Worm (Caenorhabditis elegans) whole organism, late embryonic: ENCODE data around the gene dnj-17.
A peak's percentile ranks its signal among the peaks of the same experiment; 100 is the strongest.

Source experiments
- C08G9.2 ChIP-seq: sonication (generic microtip); optimal IDR thresholded peaks from 2 replicates; lab custom pipeline; 2016; ENCODE audit warnings: mild to moderate bottlenecking, missing genetic modification characterization, moderate library complexity, missing compliant biosample characterization
- C38D4.7 ChIP-seq: fragments of 200-800 bp; sonication (Bioruptor generic); optimal IDR thresholded peaks from 2 replicates; lab custom pipeline; 2018; ENCODE audit warnings: mild to moderate bottlenecking, missing genetic modification characterization, moderate library complexity, missing compliant biosample characterization
- F13H6.1 ChIP-seq: sonication (generic microtip); optimal IDR thresholded peaks from 2 replicates; lab custom pipeline; 2016; ENCODE audit warnings: missing genetic modification characterization, missing compliant biosample characterization
- K09A11.1 ChIP-seq: sonication (generic microtip); optimal IDR thresholded peaks from 2 replicates; lab custom pipeline; 2017; ENCODE audit warnings: antibody characterized with exemption, mild to moderate bottlenecking, missing genetic modification characterization, missing compliant biosample characterization; ENCODE audit not compliant: insufficient read depth
- ama-1 ChIP-seq: fragments of 150-350 bp; optimal IDR thresholded peaks from 2 replicates; lab custom pipeline; 2014
- ceh-18 ChIP-seq: sonication (generic microtip); optimal IDR thresholded peaks from 2 replicates; lab custom pipeline; 2016; ENCODE audit warnings: missing genetic modification characterization, missing compliant biosample characterization
- ceh-22 ChIP-seq: sonication (generic microtip); optimal IDR thresholded peaks from 2 replicates; lab custom pipeline; 2017; ENCODE audit warnings: missing biosample characterization, missing genetic modification characterization
- ceh-30 ChIP-seq: fragments of 150-350 bp; optimal IDR thresholded peaks from 2 replicates; lab custom pipeline; 2014; ENCODE audit warnings: missing biosample characterization, missing genetic modification characterization
- ceh-31 ChIP-seq: sonication (generic microtip); optimal IDR thresholded peaks from 2 replicates; lab custom pipeline; 2016; ENCODE audit warnings: missing genetic modification characterization, missing compliant biosample characterization
- ceh-45 ChIP-seq: fragments of 200-800 bp; sonication (Bioruptor generic); IDR thresholded peaks from 2 replicates; pipeline ENCODE4 v1.3.6; 2022; ENCODE audit warnings: missing genetic modification reagents, missing genetic modification characterization, missing compliant biosample characterization
- ceh-48 ChIP-seq: sonication (generic microtip); optimal IDR thresholded peaks from 2 replicates; lab custom pipeline; 2016; ENCODE audit warnings: missing genetic modification characterization, inconsistent platforms, missing compliant biosample characterization
- dve-1 ChIP-seq: sonication (generic microtip); optimal IDR thresholded peaks from 2 replicates; lab custom pipeline; 2017; ENCODE audit warnings: antibody characterized with exemption, mild to moderate bottlenecking, missing genetic modification characterization, missing compliant biosample characterization
- elt-2 ChIP-seq: sonication (generic microtip); optimal IDR thresholded peaks from 2 replicates; lab custom pipeline; 2016; ENCODE audit warnings: missing genetic modification reagents, missing genetic modification characterization, missing compliant biosample characterization
- elt-4 ChIP-seq: sonication (generic microtip); optimal IDR thresholded peaks from 2 replicates; lab custom pipeline; 2016; ENCODE audit warnings: missing genetic modification characterization, missing compliant biosample characterization
- eyg-1 ChIP-seq: sonication (generic microtip); optimal IDR thresholded peaks from 2 replicates; lab custom pipeline; 2016; ENCODE audit warnings: missing genotype, missing genetic modification characterization, missing compliant biosample characterization
- fkh-6 ChIP-seq: sonication (generic microtip); optimal IDR thresholded peaks from 2 replicates; lab custom pipeline; 2016; ENCODE audit warnings: missing genetic modification characterization, missing compliant biosample characterization
- gmeb-2 ChIP-seq: sonication (generic microtip); optimal IDR thresholded peaks from 2 replicates; lab custom pipeline; 2016; ENCODE audit warnings: missing genetic modification characterization, inconsistent platforms, missing compliant biosample characterization
- hlh-13 ChIP-seq: fragments of 200-800 bp; sonication (Bioruptor generic); optimal IDR thresholded peaks from 2 replicates; lab custom pipeline; 2018; ENCODE audit warnings: mild to moderate bottlenecking, missing genetic modification characterization, missing compliant biosample characterization
- hlh-15 ChIP-seq: sonication (generic microtip); optimal IDR thresholded peaks from 2 replicates; lab custom pipeline; 2016; ENCODE audit warnings: missing genetic modification characterization, missing compliant biosample characterization
- hlh-30 ChIP-seq: sonication (generic microtip); optimal IDR thresholded peaks from 2 replicates; lab custom pipeline; 2017; ENCODE audit warnings: antibody characterized with exemption, missing genetic modification characterization, missing compliant biosample characterization; ENCODE audit not compliant: insufficient read depth
- hlh-6 ChIP-seq: sonication (generic microtip); optimal IDR thresholded peaks from 2 replicates; lab custom pipeline; 2016; ENCODE audit warnings: missing genotype, missing genetic modification characterization, missing compliant biosample characterization
- hlh-8 ChIP-seq: sonication (generic microtip); optimal IDR thresholded peaks from 2 replicates; lab custom pipeline; 2016; ENCODE audit warnings: missing genotype, missing genetic modification characterization, missing compliant biosample characterization
- lim-6 ChIP-seq: sonication (generic microtip); optimal IDR thresholded peaks from 2 replicates; lab custom pipeline; 2016; ENCODE audit warnings: missing genetic modification characterization, missing compliant biosample characterization
- mec-3 ChIP-seq: sonication (generic microtip); optimal IDR thresholded peaks from 2 replicates; lab custom pipeline; 2016; ENCODE audit warnings: borderline replicate concordance, missing genetic modification characterization, missing compliant biosample characterization
- nfya-1 ChIP-seq: sonication (generic microtip); optimal IDR thresholded peaks from 2 replicates; lab custom pipeline; 2017; ENCODE audit warnings: missing genetic modification characterization, mild to moderate bottlenecking, missing compliant biosample characterization, antibody characterized with exemption, moderate library complexity
- nhr-11 ChIP-seq: fragments of 150-350 bp; optimal IDR thresholded peaks from 2 replicates; lab custom pipeline; 2014; ENCODE audit warnings: missing biosample characterization, missing genetic modification characterization
- nhr-232 ChIP-seq: sonication (generic microtip); optimal IDR thresholded peaks from 2 replicates; lab custom pipeline; 2016; ENCODE audit warnings: missing genetic modification characterization, missing compliant biosample characterization
- pag-3 ChIP-seq: sonication (generic microtip); optimal IDR thresholded peaks from 2 replicates; lab custom pipeline; 2016; ENCODE audit warnings: missing compliant biosample characterization, missing genetic modification characterization, borderline replicate concordance
- pat-9 ChIP-seq: fragments of 200-800 bp; sonication (Bioruptor generic); optimal IDR thresholded peaks from 2 replicates; lab custom pipeline; 2018; ENCODE audit warnings: mild to moderate bottlenecking, missing genetic modification characterization, moderate library complexity, missing compliant biosample characterization
- pax-1 ChIP-seq: fragments of 150-350 bp; optimal IDR thresholded peaks from 2 replicates; lab custom pipeline; 2014; ENCODE audit warnings: missing biosample characterization, missing genetic modification characterization
- pqm-1 ChIP-seq: sonication (generic microtip); optimal IDR thresholded peaks from 2 replicates; lab custom pipeline; 2016; ENCODE audit warnings: missing genetic modification characterization, missing compliant biosample characterization
- pros-1 ChIP-seq: fragments of 150-350 bp; optimal IDR thresholded peaks from 2 replicates; lab custom pipeline; 2014; ENCODE audit warnings: missing biosample characterization, missing genetic modification reagents, missing genetic modification characterization
- rnt-1 ChIP-seq: sonication (generic microtip); optimal IDR thresholded peaks from 2 replicates; lab custom pipeline; 2016; ENCODE audit warnings: missing genetic modification characterization, missing compliant biosample characterization
- sox-2 ChIP-seq: fragments of 200-800 bp; sonication (Bioruptor generic); IDR thresholded peaks from 2 replicates; pipeline ENCODE4 v1.3.6; 2022; ENCODE audit warnings: missing genetic modification reagents, missing genetic modification characterization, missing compliant biosample characterization
- tbx-2 ChIP-seq: sonication (generic microtip); optimal IDR thresholded peaks from 2 replicates; lab custom pipeline; 2016; ENCODE audit warnings: missing genetic modification characterization, missing compliant biosample characterization
- ttx-3 ChIP-seq: sonication (generic microtip); optimal IDR thresholded peaks from 2 replicates; lab custom pipeline; 2016; ENCODE audit warnings: missing genetic modification reagents, missing genetic modification characterization, missing compliant biosample characterization
- unc-3 ChIP-seq, 2 experiments: fragments of 200-800 bp in 1 of 2; sonication (Bioruptor generic) in 1 of 2; sonication (generic microtip) in 1 of 2; conservative IDR thresholded peaks in 1 of 2; optimal IDR thresholded peaks in 1 of 2; 2 replicates each; pipeline versions ENCODE4 v1.3.6 to Lab custom; 2016 to 2022; ENCODE audit warnings: missing compliant biosample characterization in 2 of 2, missing genetic modification characterization in 2 of 2, missing genetic modification reagents in 1 of 2
- unc-42 ChIP-seq: sonication (generic microtip); optimal IDR thresholded peaks from 2 replicates; lab custom pipeline; 2016; ENCODE audit warnings: missing genotype, missing genetic modification characterization, missing compliant biosample characterization
- unc-55 ChIP-seq: sonication (generic microtip); optimal IDR thresholded peaks from 2 replicates; lab custom pipeline; 2017; ENCODE audit warnings: missing biosample characterization, missing genetic modification reagents, missing genetic modification characterization

The dnj-17 gene

DNA sequence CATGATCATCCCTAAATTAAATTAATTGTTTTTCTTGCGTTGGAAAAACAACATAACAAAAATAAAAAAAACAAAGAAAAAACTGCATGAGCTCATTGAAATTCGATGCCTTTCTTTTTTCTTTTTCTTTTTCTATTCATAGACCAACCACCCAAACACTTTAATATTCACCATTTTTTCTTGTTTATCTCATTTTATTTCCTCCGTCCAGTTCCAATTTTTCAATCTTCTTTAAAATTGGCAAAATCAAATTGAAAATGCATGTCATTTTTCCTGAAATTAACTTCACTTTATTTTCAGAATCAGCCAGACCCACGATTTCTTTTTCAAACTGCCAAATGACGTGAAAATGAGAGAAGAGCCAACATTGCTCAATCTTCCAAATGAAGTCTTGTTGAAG is 7.3 kb downstream of the dnj-17 start, which contains the start of gene T03F6.4:
TSS of gene T03F6.4 (plus strand) at position 301 of the 400 bp plus-strand sequence.
- no peak for TF ChIP-seq ceh-18
- no peak for TF ChIP-seq K09A11.1 (tag; lab: Kevin White, UChicago)
- TF ChIP-seq rnt-1 (tag; lab: Kevin White, UChicago) = no peak
- TF ChIP-seq ttx-3 (tag; lab: Kevin White, UChicago) = no peak
- no peak for TF ChIP-seq dve-1
- TF ChIP-seq ama-1 = no peak
- TF ChIP-seq mec-3 (tag; lab: Kevin White, UChicago) = no peak
- no peak for TF ChIP-seq ceh-30 (tag; lab: Kevin White, UChicago)
- no peak for TF ChIP-seq C38D4.7
- TF ChIP-seq hlh-15 = no peak
- TF ChIP-seq hlh-30 (tag; lab: Kevin White, UChicago) = no peak
- TF ChIP-seq hlh-8 = no peak
- no peak for TF ChIP-seq hlh-6 (tag; lab: Kevin White, UChicago)
- TF ChIP-seq, all 69 proteins: peak for 0

- TF ChIP-seq ceh-30 (tag; lab: Kevin White, UChicago) (no peak), nfya-1 (tag; lab: Kevin White, UChicago) (peak; percentile 58)
Measured at ce11 chrIII:13383159-13383558, 10.0 kb downstream of the dnj-17 start.

DNA sequence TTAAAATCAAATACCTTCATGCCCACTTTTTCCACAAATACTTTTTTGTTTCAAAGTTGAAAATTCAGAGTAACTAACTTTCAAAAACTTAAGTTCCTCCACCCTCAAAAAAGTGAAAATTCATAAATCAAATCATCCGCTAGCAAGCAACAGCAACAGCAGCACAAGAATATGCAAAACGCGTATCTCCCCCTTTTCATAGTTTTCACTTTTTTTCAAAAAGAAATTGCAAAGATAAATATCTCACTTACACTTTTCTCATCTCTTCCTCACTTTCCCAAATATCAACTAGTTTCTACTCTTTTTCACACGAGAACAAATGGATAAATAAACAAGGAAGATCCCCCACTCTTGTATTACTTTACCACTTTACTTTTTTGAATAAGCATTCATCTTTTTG is 11.5 kb downstream of the dnj-17 start:
- TF ChIP-seq unc-42 (tag; lab: Kevin White, UChicago) = peak; percentile 26
- TF ChIP-seq sox-2 (GFP tag; lab: Robert Waterston, UW) = no peak

DNA sequence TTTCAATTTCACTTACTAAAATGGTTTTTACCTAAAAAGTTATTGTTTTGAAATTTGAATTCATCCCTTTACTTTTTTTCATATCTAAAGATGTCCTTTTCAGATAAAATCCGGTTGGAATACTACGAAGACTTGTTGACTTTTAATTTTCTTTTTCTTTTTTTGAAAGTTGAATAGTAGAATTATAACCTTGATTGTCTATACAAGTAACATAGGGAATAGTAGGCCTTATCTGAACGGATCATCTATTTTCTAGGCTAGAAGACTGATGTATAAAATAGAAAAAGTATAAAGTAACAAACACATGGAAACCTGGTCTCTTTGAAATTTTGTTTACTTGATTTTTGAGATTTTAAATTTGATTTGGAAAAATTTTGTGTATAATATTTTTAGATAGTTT is 12.3 kb downstream of the dnj-17 start:
- TF ChIP-seq ama-1 = no peak
- TF ChIP-seq F13H6.1 (tag; lab: Kevin White, UChicago) = no peak

- no peak for TF ChIP-seq pqm-1
- TF ChIP-seq unc-42 (tag; lab: Kevin White, UChicago) = no peak
Measured at ce11 chrIII:13380196-13380595, 12.9 kb downstream of the dnj-17 start, which contains the start of gene T03F6.6. Gene T03F6.6, minus strand, starts transcription at chrIII:13380296.

ce11 chrIII:13378242-13378641 is 14.9 kb downstream of the dnj-17 start, which contains the start of gene T03F6.10:
Gene T03F6.10, minus strand, starts transcription at chrIII:13378342.
- TF ChIP-seq unc-3 (GFP tag; conservative IDR thresholded peaks at IDR 0.05; lab: Robert Waterston, UW) (no peak), unc-3 (tag; optimal IDR thresholded peaks at IDR 0.05; lab: Kevin White, UChicago) (no peak), hlh-13 (GFP tag; lab: Kevin White, UChicago) (no peak), nhr-232 (tag; lab: Kevin White, UChicago) (no peak), ceh-48 (no peak), unc-55 (GFP tag; lab: Kevin White, UChicago) (no peak), lim-6 (tag; lab: Kevin White, UChicago) (no peak), pqm-1 (no peak), hlh-8 (no peak), pag-3 (tag; lab: Kevin White, UChicago) (no peak), F13H6.1 (tag; lab: Kevin White, UChicago) (no peak), fkh-6 (tag; lab: Kevin White, UChicago) (no peak), ceh-31 (no peak), hlh-30 (tag; lab: Kevin White, UChicago) (no peak), eyg-1 (tag; lab: Kevin White, UChicago) (no peak), ceh-22 (tag; lab: Kevin White, UChicago) (no peak), C08G9.2 (tag; lab: Kevin White, UChicago) (no peak)

DNA sequence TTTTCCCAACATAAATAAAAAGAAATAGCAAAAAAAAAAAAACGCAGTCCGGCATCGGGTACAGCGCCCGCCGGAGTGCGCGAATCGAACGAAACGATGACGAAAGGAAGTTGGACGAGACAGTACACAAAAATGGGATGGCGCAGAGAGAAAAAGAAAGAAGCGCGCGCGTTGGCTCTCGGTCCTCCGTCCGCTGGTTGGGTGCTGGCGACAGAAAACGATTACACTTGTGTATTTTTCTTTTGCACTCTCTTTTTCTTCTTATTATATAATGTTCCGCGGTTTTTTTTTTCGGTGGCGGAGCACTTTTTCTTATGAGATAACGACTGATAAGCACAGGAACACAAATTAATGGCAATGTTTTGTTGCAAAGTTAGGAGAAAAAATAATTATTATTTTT is 15.9 kb downstream of the dnj-17 start:
- no peak for TF ChIP-seq pros-1 (tag; lab: Kevin White, UChicago)
- no peak for TF ChIP-seq hlh-30 (tag; lab: Kevin White, UChicago)
- no peak for TF ChIP-seq gmeb-2
- no peak for TF ChIP-seq unc-3 (GFP tag; conservative IDR thresholded peaks at IDR 0.05; lab: Robert Waterston, UW)
- TF ChIP-seq unc-3 (tag; optimal IDR thresholded peaks at IDR 0.05; lab: Kevin White, UChicago) = no peak
- no peak for TF ChIP-seq tbx-2 (tag; lab: Kevin White, UChicago)
- no peak for TF ChIP-seq nhr-11 (tag; lab: Kevin White, UChicago)
- TF ChIP-seq nfya-1 (tag; lab: Kevin White, UChicago) = peak; percentile 83
- peak; percentile 25 for TF ChIP-seq elt-2 (tag; lab: Kevin White, UChicago)
- TF ChIP-seq pqm-1 = no peak
- no peak for TF ChIP-seq ama-1
- TF ChIP-seq pax-1 = no peak
- TF ChIP-seq pat-9 (tag; lab: Kevin White, UChicago) = no peak
- TF ChIP-seq C38D4.7 = no peak
- TF ChIP-seq ceh-18 = no peak
- no peak for TF ChIP-seq lim-6 (tag; lab: Kevin White, UChicago)
- TF ChIP-seq F13H6.1 (tag; lab: Kevin White, UChicago) = no peak
- TF ChIP-seq ceh-45 = no peak
- no peak for TF ChIP-seq elt-4 (tag; lab: Kevin White, UChicago)
